Worm (Caenorhabditis elegans) whole organism, late embryonic: ENCODE measurements around the gene F09F9.1.

Source experiments
- C38D4.7 ChIP-seq: fragments of 200-800 bp; sonication (Bioruptor generic); optimal IDR thresholded peaks from 2 replicates; lab custom pipeline; 2018; ENCODE audit warnings: mild to moderate bottlenecking, missing genetic modification characterization, moderate library complexity, missing compliant biosample characterization
- K09A11.1 ChIP-seq: sonication (generic microtip); optimal IDR thresholded peaks from 2 replicates; lab custom pipeline; 2017; ENCODE audit warnings: antibody characterized with exemption, mild to moderate bottlenecking, missing genetic modification characterization, missing compliant biosample characterization; ENCODE audit not compliant: insufficient read depth
- T23F11.4 ChIP-seq: fragments of 200-800 bp; sonication (Bioruptor generic); optimal IDR thresholded peaks from 2 replicates; lab custom pipeline; 2018; ENCODE audit warnings: mild to moderate bottlenecking, missing genetic modification characterization, missing compliant biosample characterization
- ama-1 ChIP-seq: fragments of 150-350 bp; optimal IDR thresholded peaks from 2 replicates; lab custom pipeline; 2014
- ceh-14 ChIP-seq: sonication (generic microtip); optimal IDR thresholded peaks from 2 replicates; lab custom pipeline; 2016; ENCODE audit warnings: missing genotype, missing genetic modification characterization, missing compliant biosample characterization
- ceh-45 ChIP-seq: fragments of 200-800 bp; sonication (Bioruptor generic); IDR thresholded peaks from 2 replicates; pipeline ENCODE4 v1.3.6; 2022; ENCODE audit warnings: missing genetic modification reagents, missing genetic modification characterization, missing compliant biosample characterization
- elt-4 ChIP-seq: sonication (generic microtip); optimal IDR thresholded peaks from 2 replicates; lab custom pipeline; 2016; ENCODE audit warnings: missing genetic modification characterization, missing compliant biosample characterization
- hlh-30 ChIP-seq: sonication (generic microtip); optimal IDR thresholded peaks from 2 replicates; lab custom pipeline; 2017; ENCODE audit warnings: antibody characterized with exemption, missing genetic modification characterization, missing compliant biosample characterization; ENCODE audit not compliant: insufficient read depth
- odd-2 ChIP-seq: sonication (generic microtip); optimal IDR thresholded peaks from 2 replicates; lab custom pipeline; 2017; ENCODE audit warnings: antibody characterized with exemption, mild to moderate bottlenecking, missing genetic modification characterization, missing compliant biosample characterization
- ref-2 ChIP-seq: sonication (generic microtip); optimal IDR thresholded peaks from 2 replicates; lab custom pipeline; 2016; ENCODE audit warnings: missing genetic modification characterization, missing compliant biosample characterization
- sdc-2 ChIP-seq: sonication (generic microtip); optimal IDR thresholded peaks from 2 replicates; lab custom pipeline; 2016; ENCODE audit warnings: missing genotype, missing genetic modification characterization, missing compliant biosample characterization
- unc-55 ChIP-seq: sonication (generic microtip); optimal IDR thresholded peaks from 2 replicates; lab custom pipeline; 2017; ENCODE audit warnings: missing biosample characterization, missing genetic modification reagents, missing genetic modification characterization

DNA sequence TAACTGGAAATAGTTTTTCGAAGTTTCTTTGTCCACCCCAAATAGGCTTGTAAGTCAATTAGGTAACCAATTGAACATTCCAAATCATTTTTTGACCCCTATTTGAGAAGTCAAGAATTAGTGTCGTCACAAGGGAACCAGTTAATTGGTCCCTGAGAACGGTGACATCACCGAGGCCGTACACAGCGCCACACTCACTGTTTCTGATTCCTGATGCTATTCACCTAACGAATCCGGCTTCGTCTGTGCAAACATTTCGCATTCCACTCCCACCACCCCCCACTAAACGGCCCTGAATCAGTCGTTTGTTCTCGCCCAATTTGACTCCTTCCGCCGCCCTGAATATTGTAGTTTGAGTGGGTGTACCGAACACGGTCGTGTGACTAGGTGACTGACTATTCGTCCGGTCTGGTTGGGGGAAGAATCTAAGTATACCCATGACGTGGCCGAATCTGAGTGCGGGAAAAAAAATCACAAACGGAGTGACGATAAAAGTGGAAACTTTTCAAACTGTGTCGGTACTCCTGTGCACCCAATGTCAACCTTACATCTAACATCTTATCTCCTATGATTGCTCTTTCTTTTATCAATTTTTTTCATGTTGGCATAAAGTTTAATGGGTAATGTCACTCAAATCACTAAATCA lies 29.1 kb downstream of the F09F9.1 start:
- TF ChIP-seq odd-2 (no peak), K09A11.1 (tag; lab: Kevin White, UChicago) (no peak), C38D4.7 (GFP tag; lab: Kevin White, UChicago) (no peak), hlh-30 (tag; lab: Kevin White, UChicago) (no peak), sdc-2 (tag; lab: Kevin White, UChicago) (no peak), elt-4 (tag; lab: Kevin White, UChicago) (no peak), T23F11.4 (GFP tag; lab: Kevin White, UChicago) (no peak), ref-2 (tag; lab: Kevin White, UChicago) (no peak), unc-55 (GFP tag; lab: Kevin White, UChicago) (no peak), ceh-45 (GFP tag; lab: Robert Waterston, UW) (no peak), ama-1 (lab: Kevin White, UChicago) (no peak), ceh-14 (tag; lab: Kevin White, UChicago) (no peak)
